Worm (Caenorhabditis elegans) whole organism, young adult: ENCODE data around the gene F34D10.9.

Experiments
- B0336.3 ChIP-seq: fragments of 200-800 bp; sonication (Bioruptor generic); IDR thresholded peaks from 2 replicates; pipeline ENCODE4 v1.3.6; 2022; ENCODE audit warnings: missing genetic modification characterization, missing compliant biosample characterization
- atf-7 ChIP-seq: sonication (generic microtip); optimal IDR thresholded peaks from 2 replicates; lab custom pipeline; 2017; ENCODE audit warnings: mild to moderate bottlenecking, missing genetic modification characterization, missing compliant biosample characterization
- attf-6 ChIP-seq: fragments of 200-800 bp; sonication (Bioruptor generic); IDR thresholded peaks from 2 replicates; pipeline ENCODE4 v1.3.6; 2022; ENCODE audit warnings: missing genetic modification reagents, missing genetic modification characterization, missing compliant biosample characterization
- bed-2 ChIP-seq: fragments of 200-800 bp; sonication (Bioruptor generic); IDR thresholded peaks from 2 replicates; pipeline ENCODE4 v1.3.6; 2022; ENCODE audit warnings: missing genetic modification reagents, missing genetic modification characterization, missing compliant biosample characterization
- cebp-1 ChIP-seq, 2 experiments: fragments of 200-800 bp in 1 of 2; sonication (Bioruptor generic) in 1 of 2; sonication (generic microtip) in 1 of 2; IDR thresholded peaks in 1 of 2; optimal IDR thresholded peaks in 1 of 2; 2 replicates each; pipeline versions ENCODE4 v1.3.6 to Lab custom; 2017 to 2022; ENCODE audit warnings: missing compliant biosample characterization in 2 of 2, missing genetic modification characterization in 2 of 2, mild to moderate bottlenecking in 1 of 2, missing genetic modification reagents in 1 of 2, moderate library complexity in 1 of 2
- dpl-1 ChIP-seq: fragments of 150-350 bp; optimal IDR thresholded peaks from 2 replicates; lab custom pipeline; 2014; ENCODE audit warnings: missing biosample characterization, missing genetic modification reagents, missing genetic modification characterization
- let-526 ChIP-seq: fragments of 200-800 bp; sonication (Bioruptor generic); IDR thresholded peaks from 2 replicates; pipeline ENCODE4 v1.3.6; 2022; ENCODE audit warnings: missing genetic modification reagents, missing genetic modification characterization, missing compliant biosample characterization
- lin-54 ChIP-seq: fragments of 200-800 bp; sonication (Bioruptor generic); optimal IDR thresholded peaks from 2 replicates; lab custom pipeline; 2018; ENCODE audit warnings: mild to moderate bottlenecking, missing genetic modification characterization, missing compliant biosample characterization
- nhr-80 ChIP-seq: sonication (generic microtip); optimal IDR thresholded peaks from 2 replicates; lab custom pipeline; 2016; ENCODE audit warnings: missing genetic modification characterization, missing compliant biosample characterization
- rec-8 ChIP-seq, 2 experiments: sonication (generic microtip); optimal IDR thresholded peaks; 2 replicates each; lab custom pipeline; 2016; ENCODE audit warnings: mild to moderate bottlenecking in 2 of 2, missing genetic modification characterization in 2 of 2, missing genetic modification reagents in 2 of 2, missing genotype in 2 of 2, missing biosample characterization in 1 of 2, missing compliant biosample characterization in 1 of 2, moderate library complexity in 1 of 2
- snpc-1.1 ChIP-seq: sonication (generic microtip); optimal IDR thresholded peaks from 2 replicates; lab custom pipeline; 2017; ENCODE audit warnings: missing genetic modification characterization, mild to moderate bottlenecking, missing compliant biosample characterization, antibody characterized with exemption, moderate library complexity, missing genotype, missing genetic modification reagents; ENCODE audit not compliant: insufficient read depth

- no peak for TF ChIP-seq dpl-1 (GFP tag; lab: Kevin White, UChicago)
- TF ChIP-seq nhr-80 (tag; lab: Kevin White, UChicago) = no peak
- TF ChIP-seq let-526 (GFP tag; lab: Robert Waterston, UW) = no peak
- TF ChIP-seq atf-7 (tag; lab: Kevin White, UChicago) = no peak
- no peak for TF ChIP-seq cebp-1 (GFP tag; IDR thresholded peaks at IDR 0.05; lab: Robert Waterston, UW)
- TF ChIP-seq cebp-1 (tag; optimal IDR thresholded peaks at IDR 0.05; lab: Kevin White, UChicago) = no peak
- no peak for TF ChIP-seq rec-8 (tag; optimal IDR thresholded peaks at IDR 0.05; lab: Kevin White, UChicago)
- TF ChIP-seq snpc-1.1 = no peak
- TF ChIP-seq attf-6 (GFP tag; lab: Robert Waterston, UW) = no peak
- no peak for TF ChIP-seq bed-2 (GFP tag; lab: Robert Waterston, UW)
- no peak for TF ChIP-seq lin-54 (GFP tag; lab: Kevin White, UChicago)
- no peak for TF ChIP-seq B0336.3
These were observed 38.8 kb upstream of the F34D10.9 start, which contains the start of gene gmeb-3 for ce11 chrIII:3768200-3768599.
